Worm (Caenorhabditis elegans) whole organism, L4 larva: Measurements from ENCODE around the gene K12G11.6.

ENCODE experiments used
- Y105C5A.15 ChIP-seq: fragments of 200-800 bp; sonication (Bioruptor generic); IDR thresholded peaks from 2 replicates; pipeline ENCODE4 v1.3.6; 2022; ENCODE audit warnings: missing genetic modification characterization, missing compliant biosample characterization
- lin-15B ChIP-seq: fragments of 150-350 bp; sonication (generic microtip); optimal IDR thresholded peaks from 3 replicates; lab custom pipeline; 2014; ENCODE audit warnings: missing biosample characterization, missing genetic modification characterization
- unc-62 ChIP-seq, 3 experiments: fragments of 150-350 bp in 1 of 3; sonication (generic microtip); optimal IDR thresholded peaks in 2 of 3; peaks in 1 of 3; 1 replicate in 1 of 3; 2 replicates in 2 of 3; lab custom pipeline; 2014 to 2017; ENCODE audit warnings: missing biosample characterization in 3 of 3, missing genetic modification characterization in 3 of 3, missing genetic modification reagents in 3 of 3, missing genotype in 1 of 3
- zag-1 ChIP-seq: fragments of 150-350 bp; optimal IDR thresholded peaks from 2 replicates; lab custom pipeline; 2014; ENCODE audit warnings: missing biosample characterization, missing genetic modification characterization

DNA sequence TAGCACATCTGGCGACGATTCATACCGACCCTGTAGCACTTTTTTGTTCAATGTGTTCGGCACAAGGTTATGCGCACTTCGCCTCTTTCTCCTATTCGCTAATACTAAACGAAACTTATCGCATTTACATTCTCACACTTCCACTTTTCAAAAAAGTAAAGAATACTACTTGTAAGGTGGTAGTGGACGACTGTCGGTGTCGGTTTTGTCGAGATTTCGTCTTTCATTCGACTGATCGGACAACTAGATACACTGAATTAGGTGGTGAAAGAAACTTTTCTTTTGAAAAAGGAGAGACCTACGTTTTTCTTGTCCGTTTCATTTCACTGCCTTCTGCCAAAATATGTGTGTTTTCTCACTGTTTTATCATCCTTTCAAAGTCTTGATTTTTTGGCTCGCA, 3.5 kb downstream of the K12G11.6 start:
- TF ChIP-seq zag-1 (tag; lab: Kevin White, UChicago) (no peak), Y105C5A.15 (GFP tag; lab: Robert Waterston, UW) (no peak), unc-62 (GFP tag; optimal IDR thresholded peaks at IDR 0.05 in 1 of 2; lab: Kevin White, UChicago) (no peak), unc-62 (tag; optimal IDR thresholded peaks at IDR 0.05; lab: Kevin White, UChicago) (no peak), lin-15B (tag; lab: Kevin White, UChicago) (no peak)
